Worm (Caenorhabditis elegans) whole organism, late embryonic: ENCODE data around the gene Y7A5A.9.

Experiments used
- K02D7.2 ChIP-seq: sonication (generic microtip); optimal IDR thresholded peaks from 2 replicates; lab custom pipeline; 2017; ENCODE audit warnings: mild to moderate bottlenecking, missing genetic modification characterization, missing compliant biosample characterization
- ama-1 ChIP-seq: fragments of 150-350 bp; optimal IDR thresholded peaks from 2 replicates; lab custom pipeline; 2014
- ceh-31 ChIP-seq: sonication (generic microtip); optimal IDR thresholded peaks from 2 replicates; lab custom pipeline; 2016; ENCODE audit warnings: missing genetic modification characterization, missing compliant biosample characterization
- ceh-48 ChIP-seq: sonication (generic microtip); optimal IDR thresholded peaks from 2 replicates; lab custom pipeline; 2016; ENCODE audit warnings: missing genetic modification characterization, inconsistent platforms, missing compliant biosample characterization
- elt-2 ChIP-seq: sonication (generic microtip); optimal IDR thresholded peaks from 2 replicates; lab custom pipeline; 2016; ENCODE audit warnings: missing genetic modification reagents, missing genetic modification characterization, missing compliant biosample characterization
- hlh-30 ChIP-seq: sonication (generic microtip); optimal IDR thresholded peaks from 2 replicates; lab custom pipeline; 2017; ENCODE audit warnings: antibody characterized with exemption, missing genetic modification characterization, missing compliant biosample characterization; ENCODE audit not compliant: insufficient read depth
- hlh-8 ChIP-seq: sonication (generic microtip); optimal IDR thresholded peaks from 2 replicates; lab custom pipeline; 2016; ENCODE audit warnings: missing genotype, missing genetic modification characterization, missing compliant biosample characterization
- nfya-1 ChIP-seq: sonication (generic microtip); optimal IDR thresholded peaks from 2 replicates; lab custom pipeline; 2017; ENCODE audit warnings: missing genetic modification characterization, mild to moderate bottlenecking, missing compliant biosample characterization, antibody characterized with exemption, moderate library complexity
- pag-3 ChIP-seq: sonication (generic microtip); optimal IDR thresholded peaks from 2 replicates; lab custom pipeline; 2016; ENCODE audit warnings: missing compliant biosample characterization, missing genetic modification characterization, borderline replicate concordance
- pax-1 ChIP-seq: fragments of 150-350 bp; optimal IDR thresholded peaks from 2 replicates; lab custom pipeline; 2014; ENCODE audit warnings: missing biosample characterization, missing genetic modification characterization
- pha-2 ChIP-seq: sonication (generic microtip); optimal IDR thresholded peaks from 2 replicates; lab custom pipeline; 2017; ENCODE audit warnings: mild to moderate bottlenecking, missing genetic modification characterization, missing compliant biosample characterization
- pha-4 ChIP-seq: fragments of 150-350 bp; optimal IDR thresholded peaks from 2 replicates; lab custom pipeline; 2018; ENCODE audit warnings: missing biosample characterization, missing genetic modification reagents, missing genetic modification characterization
- ref-2 ChIP-seq: sonication (generic microtip); optimal IDR thresholded peaks from 2 replicates; lab custom pipeline; 2016; ENCODE audit warnings: missing genetic modification characterization, missing compliant biosample characterization
- tbx-7 ChIP-seq: sonication (generic microtip); optimal IDR thresholded peaks from 2 replicates; lab custom pipeline; 2016; ENCODE audit warnings: missing genotype, missing genetic modification characterization, missing compliant biosample characterization

ce11 chrX:15849397-15849935, 22.5 kb downstream of the Y7A5A.9 start, which contains the start of gene acl-1:
- TF ChIP-seq pha-2, result no peak
- TF ChIP-seq ceh-31, result peak; percentile 95
- no peak for TF ChIP-seq ama-1 (lab: Kevin White, UChicago)
- TF ChIP-seq tbx-7 (tag; lab: Kevin White, UChicago), result peak; percentile 72
- TF ChIP-seq nfya-1 (tag; lab: Kevin White, UChicago), result peak; percentile 49
- no peak for TF ChIP-seq pax-1
- TF ChIP-seq ceh-48 (tag; lab: Kevin White, UChicago), result no peak
- TF ChIP-seq K02D7.2 (tag; lab: Kevin White, UChicago), result no peak
- TF ChIP-seq pha-4 (tag; lab: Kevin White, UChicago), result no peak
- peak; percentile 65 for TF ChIP-seq ref-2 (tag; lab: Kevin White, UChicago)
- TF ChIP-seq elt-2 (tag; lab: Kevin White, UChicago), result no peak
- TF ChIP-seq hlh-30 (tag; lab: Kevin White, UChicago), result no peak
- no peak for TF ChIP-seq pag-3 (tag; lab: Kevin White, UChicago)
- peak; percentile 18 for TF ChIP-seq hlh-8 (tag; lab: Kevin White, UChicago)
